Worm (Caenorhabditis elegans): ENCODE measurements around the gene hal-2.

DNA sequence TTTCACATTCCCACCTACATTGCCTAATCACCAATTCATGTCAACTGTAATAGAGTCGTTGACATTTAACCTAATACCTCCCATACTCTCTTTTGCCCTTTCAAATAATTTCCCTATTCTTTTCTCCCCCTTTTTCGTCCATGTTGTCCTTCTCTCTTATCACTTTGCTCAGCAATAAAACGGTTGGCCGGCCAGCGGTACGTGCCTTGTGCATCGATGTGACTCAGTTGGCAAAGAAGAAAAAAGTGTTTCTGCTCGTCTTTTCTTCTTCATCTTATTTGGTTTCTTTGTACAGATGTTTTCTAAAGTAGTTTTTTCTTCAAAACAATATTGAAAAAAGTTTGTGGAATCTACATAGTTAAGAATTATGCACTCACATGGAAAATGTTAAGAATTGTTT is 45.8 kb upstream of the hal-2 start:
- TF ChIP-seq ham-2 (GFP tag; optimal IDR thresholded peaks at IDR 0.05) (no peak), sptf-1 (tag; optimal IDR thresholded peaks at IDR 0.05) (no peak), unc-62 (GFP tag; optimal IDR thresholded peaks at IDR 0.05) (no peak), nhr-237 (tag; optimal IDR thresholded peaks at IDR 0.05) (no peak), nhr-12 (tag; optimal IDR thresholded peaks at IDR 0.05) (no peak), pha-4 (tag; optimal IDR thresholded peaks at IDR 0.05) (no peak), ztf-11 (tag; optimal IDR thresholded peaks at IDR 0.05) (no peak), lin-13 (tag; optimal IDR thresholded peaks at IDR 0.05) (no peak), snpc-4 (tag; optimal IDR thresholded peaks at IDR 0.05) (no peak), unc-39 (tag; optimal IDR thresholded peaks at IDR 0.05) (no peak)
